Fruit fly (Drosophila melanogaster) whole organism, embryonic: Measurements from ENCODE around the gene Pex7.

Experiments
- Bgb ChIP-seq: fragments of 200-800 bp; sonication (Bioruptor generic); IDR thresholded peaks from 2 replicates; pipeline ENCODE4 v1.3.6; 2022; ENCODE audit warnings: missing biosample characterization, missing genetic modification characterization; ENCODE audit not compliant: partially characterized antibody
- CG10654 ChIP-seq: fragments of 200-800 bp; sonication (Bioruptor generic); optimal IDR thresholded peaks from 2 replicates; lab custom pipeline; 2016; ENCODE audit warnings: missing biosample characterization, missing genetic modification characterization
- CG11085 ChIP-seq: fragments of 200-800 bp; sonication (Bioruptor generic); IDR thresholded peaks from 2 replicates; pipeline ENCODE4 v1.3.6; 2022; ENCODE audit warnings: missing biosample characterization, missing genetic modification characterization
- CG12155 ChIP-seq: fragments of 200-800 bp; sonication (Bioruptor generic); optimal IDR thresholded peaks from 3 replicates; lab custom pipeline; 2016; ENCODE audit warnings: missing biosample characterization, missing genetic modification characterization
- CG12391 ChIP-seq: fragments of 200-800 bp; sonication (Bioruptor generic); optimal IDR thresholded peaks from 3 replicates; lab custom pipeline; 2018; ENCODE audit warnings: missing biosample characterization, mild to moderate bottlenecking, missing genetic modification characterization, moderate library complexity
- CG15479 ChIP-seq: fragments of 200-800 bp; sonication (Bioruptor generic); optimal IDR thresholded peaks from 3 replicates; lab custom pipeline; 2019; ENCODE audit warnings: missing biosample characterization, mild to moderate bottlenecking, missing genetic modification characterization, moderate library complexity
- CG15601 ChIP-seq: fragments of 200-800 bp; sonication (Bioruptor generic); optimal IDR thresholded peaks from 3 replicates; lab custom pipeline; 2019; ENCODE audit warnings: missing biosample characterization, mild to moderate bottlenecking, missing genetic modification characterization, moderate library complexity
- CG16813 ChIP-seq: fragments of 200-800 bp; sonication (Bioruptor generic); IDR thresholded peaks from 3 replicates; pipeline ENCODE4 v1.3.6; 2022; ENCODE audit warnings: missing biosample characterization, missing genetic modification characterization; ENCODE audit not compliant: partially characterized antibody
- CG17829 ChIP-seq: fragments of 200-800 bp; optimal IDR thresholded peaks from 2 replicates; lab custom pipeline; 2019; ENCODE audit warnings: missing biosample characterization, mild to moderate bottlenecking, missing genetic modification characterization, moderate library complexity
- CG18599 ChIP-seq: fragments of 200-800 bp; sonication (Bioruptor generic); optimal IDR thresholded peaks from 3 replicates; lab custom pipeline; 2017; ENCODE audit warnings: missing biosample characterization, missing genetic modification characterization, mild to moderate bottlenecking, moderate library complexity, missing genetic modification reagents
- CG18764 ChIP-seq: fragments of 200-800 bp; sonication (Bioruptor generic); optimal IDR thresholded peaks from 3 replicates; lab custom pipeline; 2016; ENCODE audit warnings: missing biosample characterization, missing genetic modification characterization
- CG2202 ChIP-seq: fragments of 200-800 bp; sonication (Bioruptor generic); optimal IDR thresholded peaks from 2 replicates; lab custom pipeline; 2018; ENCODE audit warnings: missing biosample characterization, mild to moderate bottlenecking, missing genetic modification characterization
- CG30403 ChIP-seq: fragments of 200-800 bp; sonication (Bioruptor generic); optimal IDR thresholded peaks from 3 replicates; lab custom pipeline; 2016; ENCODE audit warnings: missing biosample characterization, missing genetic modification characterization
- CG3065 ChIP-seq: fragments of 200-800 bp; sonication (Bioruptor generic); optimal IDR thresholded peaks from 2 replicates; lab custom pipeline; 2016; ENCODE audit warnings: missing biosample characterization, missing genetic modification characterization
- CG31441 ChIP-seq: fragments of 200-800 bp; sonication (Bioruptor generic); IDR thresholded peaks from 2 replicates; pipeline ENCODE4 v1.3.6; 2022; ENCODE audit warnings: missing biosample characterization, missing genetic modification characterization
- CG32532 ChIP-seq: fragments of 200-800 bp; sonication (Bioruptor generic); IDR thresholded peaks from 2 replicates; pipeline ENCODE4 v1.3.6; 2022; ENCODE audit warnings: missing biosample characterization, missing genetic modification characterization
- CG34224 ChIP-seq: fragments of 200-800 bp; sonication (Bioruptor generic); IDR thresholded peaks from 3 replicates; pipeline ENCODE4 v1.3.6; 2022; ENCODE audit warnings: missing biosample characterization, missing genetic modification characterization; ENCODE audit not compliant: partially characterized antibody
- CG3995 ChIP-seq: fragments of 200-800 bp; sonication (Bioruptor generic); optimal IDR thresholded peaks from 3 replicates; lab custom pipeline; 2016; ENCODE audit warnings: missing biosample characterization, missing genetic modification characterization
- CG5180 ChIP-seq: fragments of 200-800 bp; sonication (Bioruptor generic); optimal IDR thresholded peaks from 3 replicates; lab custom pipeline; 2017; ENCODE audit warnings: missing biosample characterization, missing genetic modification characterization, mild to moderate bottlenecking, moderate library complexity, missing genetic modification reagents
- CG6654 ChIP-seq: fragments of 200-800 bp; sonication (Bioruptor generic); optimal IDR thresholded peaks from 2 replicates; lab custom pipeline; 2017; ENCODE audit warnings: missing biosample characterization, mild to moderate bottlenecking, missing genetic modification characterization
- CG6765 ChIP-seq: fragments of 200-800 bp; sonication (Bioruptor generic); optimal IDR thresholded peaks from 3 replicates; lab custom pipeline; 2017; ENCODE audit warnings: missing biosample characterization, mild to moderate bottlenecking, missing genetic modification characterization
- CG6791 ChIP-seq: fragments of 200-800 bp; sonication (Bioruptor generic); IDR thresholded peaks from 3 replicates; pipeline ENCODE4 v1.3.6; 2022; ENCODE audit warnings: missing biosample characterization, missing genetic modification characterization; ENCODE audit not compliant: partially characterized antibody
- CG7928 ChIP-seq: fragments of 200-800 bp; sonication (Bioruptor generic); optimal IDR thresholded peaks from 2 replicates; lab custom pipeline; 2017; ENCODE audit warnings: missing biosample characterization, mild to moderate bottlenecking, missing genetic modification characterization
- CkIIα-i1 ChIP-seq: fragments of 200-800 bp; sonication (Bioruptor generic); IDR thresholded peaks from 2 replicates; pipeline ENCODE4 v1.3.6; 2022; ENCODE audit warnings: missing biosample characterization, missing genetic modification characterization
- D ChIP-seq, 2 experiments: fragments of 200-800 bp in 1 of 2; fragments of >200 bp in 1 of 2; sonication (Bioruptor generic) in 1 of 2; optimal IDR thresholded peaks; 2 replicates in 1 of 2; 3 replicates in 1 of 2; lab custom pipeline; 2017; ENCODE audit warnings: mild to moderate bottlenecking in 1 of 2, missing biosample characterization in 1 of 2, missing genetic modification characterization in 1 of 2, missing genetic modification reagents in 1 of 2
- Fer3 ChIP-seq: fragments of 200-800 bp; sonication (Bioruptor generic); optimal IDR thresholded peaks from 2 replicates; lab custom pipeline; 2018; ENCODE audit warnings: missing biosample characterization, mild to moderate bottlenecking, missing genetic modification characterization, moderate library complexity
- HLH4C ChIP-seq: fragments of 200-800 bp; sonication (Bioruptor generic); IDR thresholded peaks from 3 replicates; pipeline ENCODE4 v1.3.6; 2022; ENCODE audit warnings: missing biosample characterization, missing genetic modification characterization; ENCODE audit not compliant: partially characterized antibody
- HLHmδ ChIP-seq: fragments of 200-800 bp; sonication (Bioruptor generic); optimal IDR thresholded peaks from 2 replicates; lab custom pipeline; 2018; ENCODE audit warnings: missing biosample characterization, mild to moderate bottlenecking, missing genetic modification characterization, moderate library complexity
- Hmx ChIP-seq: fragments of 200-800 bp; sonication (Bioruptor generic); optimal IDR thresholded peaks from 2 replicates; lab custom pipeline; 2016; ENCODE audit warnings: missing biosample characterization, missing genetic modification characterization
- Mad ChIP-seq: fragments of 200-800 bp; sonication (Bioruptor generic); optimal IDR thresholded peaks from 2 replicates; lab custom pipeline; 2016; ENCODE audit warnings: missing biosample characterization, missing genetic modification characterization
- Six4 ChIP-seq: fragments of 200-800 bp; sonication (Bioruptor generic); optimal IDR thresholded peaks from 2 replicates; lab custom pipeline; 2016; ENCODE audit warnings: missing biosample characterization, missing genetic modification characterization
- Sry-β ChIP-seq: fragments of 200-800 bp; sonication (Bioruptor generic); optimal IDR thresholded peaks from 2 replicates; lab custom pipeline; 2018; ENCODE audit warnings: missing biosample characterization, mild to moderate bottlenecking, missing genetic modification characterization, moderate library complexity
- Ssrp ChIP-seq: fragments of 200-800 bp; sonication (Bioruptor generic); optimal IDR thresholded peaks from 2 replicates; lab custom pipeline; 2018; ENCODE audit warnings: missing biosample characterization, mild to moderate bottlenecking, missing genetic modification characterization, moderate library complexity
- Vsx1 ChIP-seq: fragments of 200-800 bp; sonication (Bioruptor generic); optimal IDR thresholded peaks from 2 replicates; lab custom pipeline; 2017; ENCODE audit warnings: missing biosample characterization, mild to moderate bottlenecking, missing genetic modification characterization, missing genetic modification reagents
- chn ChIP-seq: fragments of 200-800 bp; sonication (Bioruptor generic); optimal IDR thresholded peaks from 2 replicates; lab custom pipeline; 2016; ENCODE audit warnings: missing biosample characterization, missing genetic modification characterization
- esg ChIP-seq: fragments of 200-800 bp; sonication (Bioruptor generic); conservative IDR thresholded peaks from 2 replicates; pipeline ENCODE4 v1.3.6; 2022; ENCODE audit warnings: missing biosample characterization, missing genetic modification characterization
- gcm2 ChIP-seq: fragments of 200-800 bp; sonication (Bioruptor generic); optimal IDR thresholded peaks from 2 replicates; lab custom pipeline; 2016; ENCODE audit warnings: missing biosample characterization, missing genetic modification characterization
- gfzf ChIP-seq: fragments of 200-800 bp; sonication (Bioruptor generic); optimal IDR thresholded peaks from 2 replicates; lab custom pipeline; 2016; ENCODE audit warnings: missing biosample characterization, mild to moderate bottlenecking, missing genetic modification characterization, moderate library complexity
- lab ChIP-seq: fragments of 200-800 bp; sonication (Bioruptor generic); optimal IDR thresholded peaks from 3 replicates; lab custom pipeline; 2017; ENCODE audit warnings: missing biosample characterization, missing genetic modification characterization, mild to moderate bottlenecking, moderate library complexity, missing genetic modification reagents
- lbe ChIP-seq: fragments of 200-800 bp; sonication (Bioruptor generic); optimal IDR thresholded peaks from 2 replicates; lab custom pipeline; 2016; ENCODE audit warnings: missing biosample characterization, mild to moderate bottlenecking, missing genetic modification characterization
- nmo ChIP-seq: fragments of 200-800 bp; sonication (Bioruptor generic); optimal IDR thresholded peaks from 2 replicates; lab custom pipeline; 2018; ENCODE audit warnings: missing biosample characterization, mild to moderate bottlenecking, missing genetic modification characterization, moderate library complexity
- rib ChIP-seq: fragments of 200-800 bp; sonication (Bioruptor generic); IDR thresholded peaks from 2 replicates; pipeline ENCODE4 v1.3.6; 2022; ENCODE audit warnings: missing biosample characterization, missing genetic modification characterization
- slbo ChIP-seq: fragments of 200-800 bp; sonication (Bioruptor generic); IDR thresholded peaks from 2 replicates; pipeline ENCODE4 v1.3.6; 2022; ENCODE audit warnings: missing biosample characterization, missing genetic modification characterization
- toy ChIP-seq: fragments of 200-800 bp; sonication (Bioruptor generic); IDR thresholded peaks from 2 replicates; pipeline ENCODE4 v1.3.6; 2022; ENCODE audit warnings: missing biosample characterization, missing genetic modification characterization
- vvl ChIP-seq: fragments of 200-800 bp; sonication (Bioruptor generic); IDR thresholded peaks from 2 replicates; pipeline ENCODE4 v1.3.6; 2022; ENCODE audit warnings: missing biosample characterization, missing genetic modification characterization
- zf30C ChIP-seq: fragments of 200-800 bp; sonication (Bioruptor generic); optimal IDR thresholded peaks from 3 replicates; lab custom pipeline; 2018; ENCODE audit warnings: missing biosample characterization, mild to moderate bottlenecking, missing genetic modification characterization
- zfh1 ChIP-seq: fragments of 200-800 bp; sonication (Bioruptor generic); IDR thresholded peaks from 3 replicates; pipeline ENCODE4 v1.3.6; 2022; ENCODE audit warnings: missing biosample characterization, missing genetic modification characterization

Pex7 gene

DNA sequence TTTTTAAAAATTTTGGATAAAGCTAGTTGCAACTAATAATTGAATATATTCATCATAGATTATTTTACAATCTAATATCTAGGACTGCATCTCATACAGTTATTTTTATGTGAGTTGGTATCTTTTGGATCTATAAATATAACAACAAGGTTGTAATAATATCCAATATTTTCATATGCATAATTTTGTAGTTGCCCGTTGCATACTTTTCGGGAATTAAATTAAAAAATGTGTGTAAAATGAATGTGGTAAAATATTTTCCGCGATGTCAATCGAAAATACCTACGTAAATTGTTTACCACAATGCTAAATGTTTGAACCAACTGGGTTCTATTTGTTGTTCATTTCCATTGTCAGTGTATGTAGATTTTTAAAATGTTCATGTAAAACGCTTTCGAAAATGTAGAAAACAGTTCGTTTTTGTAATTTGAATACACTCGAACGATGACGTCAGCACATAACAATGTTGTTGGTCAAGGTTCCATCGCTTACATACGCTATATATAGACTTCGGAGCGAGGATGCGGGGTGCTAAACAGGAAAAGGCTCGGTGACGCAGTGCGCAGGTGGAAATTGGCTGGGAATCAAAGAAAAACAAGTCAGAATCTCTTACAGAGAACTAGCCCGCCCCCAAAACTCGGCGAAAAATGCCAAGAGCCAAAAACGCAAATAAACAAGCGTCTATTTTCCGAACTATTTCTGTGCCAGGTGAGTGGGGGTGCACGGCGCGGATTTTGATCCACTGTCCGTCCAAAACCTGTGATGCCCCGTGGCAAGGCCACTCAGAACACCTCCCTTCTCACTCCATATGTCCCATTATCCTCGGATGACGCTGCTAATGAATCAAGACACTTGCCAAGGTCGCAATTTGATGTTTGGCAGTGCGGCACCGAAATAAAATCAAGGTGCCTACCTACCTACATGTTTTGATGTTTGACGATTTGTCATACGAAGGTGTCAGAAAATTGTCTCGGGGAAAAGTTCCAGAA is 18.8 kb upstream of the Pex7 start (continued):
- TF ChIP-seq Fer3 (tag; lab: Kevin White, UChicago) (no peak), Mad (GFP tag; lab: Kevin White, UChicago) (no peak), CG32532 (no peak), chn (GFP tag; lab: Kevin White, UChicago) (no peak), rib (GFP tag; lab: Robert Waterston, UW) (no peak), zf30C (GFP tag; lab: Kevin White, UChicago) (peak; percentile 34), CG17829 (tag; lab: Kevin White, UChicago) (no peak), lab (GFP tag; lab: Kevin White, UChicago) (no peak), Bgb (GFP tag; lab: Robert Waterston, UW) (peak; percentile 68), Six4 (GFP tag; lab: Kevin White, UChicago) (no peak), Hmx (GFP tag; lab: Kevin White, UChicago) (no peak), CG10654 (GFP tag; lab: Kevin White, UChicago) (no peak), CG5180 (GFP tag; lab: Kevin White, UChicago) (no peak), CG6791 (GFP tag; lab: Robert Waterston, UW) (peak; percentile 50; the same call in 2 of the 3 replicates), Ssrp (tag; lab: Kevin White, UChicago) (no peak), CG12391 (tag; lab: Kevin White, UChicago) (no peak), CG2202 (tag; lab: Kevin White, UChicago) (no peak), CG18599 (no peak), CG3995 (GFP tag; lab: Kevin White, UChicago) (no peak), CG7928 (no peak), CG31441 (GFP tag; lab: Robert Waterston, UW) (no peak), esg (GFP tag; lab: Robert Waterston, UW) (no peak), gfzf (GFP tag; lab: Kevin White, UChicago) (peak; percentile 17), CG6765 (GFP tag; lab: Kevin White, UChicago) (no peak), zfh1 (GFP tag; lab: Robert Waterston, UW) (no peak), HLH4C (no peak), CG16813 (peak; percentile 49; the same call in 2 of the 3 replicates), nmo (GFP tag; lab: Kevin White, UChicago) (no peak), CG15601 (tag; lab: Kevin White, UChicago) (no peak), D (optimal IDR thresholded peaks at IDR 0.05; lab: Kevin White, UChicago) (no peak), D (GFP tag; optimal IDR thresholded peaks at IDR 0.05; lab: Kevin White, UChicago) (no peak), HLHmδ (GFP tag; lab: Kevin White, UChicago) (no peak), CG30403 (GFP tag; lab: Kevin White, UChicago) (no peak), CG11085 (GFP tag; lab: Robert Waterston, UW) (no peak), toy (GFP tag; lab: Robert Waterston, UW) (no peak), gcm2 (GFP tag; lab: Kevin White, UChicago) (no peak), CG12155 (GFP tag; lab: Kevin White, UChicago) (no peak), vvl (GFP tag; lab: Robert Waterston, UW) (peak; percentile 27; the same call in 1 of the 2 replicates), CG34224 (GFP tag; lab: Robert Waterston, UW) (no peak), CG18764 (no peak), lbe (GFP tag; lab: Kevin White, UChicago) (no peak), Sry-β (GFP tag; lab: Kevin White, UChicago) (no peak), Vsx1 (GFP tag; lab: Kevin White, UChicago) (no peak), CG6654 (GFP tag; lab: Kevin White, UChicago) (no peak), CG3065 (GFP tag; lab: Kevin White, UChicago) (no peak), slbo (no peak), CkIIα-i1 (GFP tag; lab: Robert Waterston, UW) (no peak), CG15479 (no peak)
